Fruit fly (Drosophila melanogaster): Measurements from ENCODE around the gene nrv1.

nrv1 gene

dm6 chr2L:6819230-6820049 is 32.8 kb upstream of the nrv1 start (continued):
- TF ChIP-seq toy (GFP tag; IDR thresholded peaks at IDR 0.05) (no peak), Gug (GFP tag; IDR thresholded peaks at IDR 0.05) (no peak; the same call in 3 of the 4 replicates), zen (tag; optimal IDR thresholded peaks at IDR 0.05) (peak; percentile 12), prd (optimal IDR thresholded peaks at IDR 0.05) (no peak), prd (GFP tag; IDR thresholded peaks at IDR 0.05) (peak; percentile 42; the same call in 1 of the 3 replicates), Vsx1 (GFP tag; optimal IDR thresholded peaks at IDR 0.05) (peak; percentile 11), CG6654 (GFP tag; optimal IDR thresholded peaks at IDR 0.05) (no peak), CG12659 (GFP tag; optimal IDR thresholded peaks at IDR 0.05) (peak; percentile 15), Dbx (GFP tag; IDR thresholded peaks at IDR 0.05) (no peak), dysf (GFP tag; IDR thresholded peaks at IDR 0.05) (peak; percentile 62; the same call in 2 of the 3 replicates), sens-2 (GFP tag; IDR thresholded peaks at IDR 0.05) (peak; percentile 95), Chrac-16 (GFP tag; optimal IDR thresholded peaks at IDR 0.05) (peak; percentile 14), Ssrp (tag; optimal IDR thresholded peaks at IDR 0.05) (peak; percentile 26), kay (GFP tag; optimal IDR thresholded peaks at IDR 0.05) (no peak), CG10431 (GFP tag; optimal IDR thresholded peaks at IDR 0.05) (peak; percentile 9), CG6813 (GFP tag; optimal IDR thresholded peaks at IDR 0.05) (no peak), Eip74EF (GFP tag; optimal IDR thresholded peaks at IDR 0.05) (peak in 1 of 2 experiments; percentile 31), CG10267 (tag; optimal IDR thresholded peaks at IDR 0.05) (peak; percentile 30), Usf (GFP tag; optimal IDR thresholded peaks at IDR 0.05) (peak; percentile 8), CG9932 (GFP tag; IDR thresholded peaks at IDR 0.05) (0 out of 2 replicates have a peak, but pooled peaks have one; percentile 23), Optix (GFP tag; IDR thresholded peaks at IDR 0.05) (no peak), CG2889 (GFP tag; IDR thresholded peaks at IDR 0.05) (no peak), Nf-YC (tag; optimal IDR thresholded peaks at IDR 0.05) (no peak), br (optimal IDR thresholded peaks at IDR 0.05) (no peak), Pdp1 (GFP tag; optimal IDR thresholded peaks at IDR 0.05) (peak in 1 of 2 experiments; percentile 26), Sox102F (GFP tag; optimal IDR thresholded peaks at IDR 0.05) (peak; percentile 44), fd102C (GFP tag; optimal IDR thresholded peaks at IDR 0.05) (no peak), scrt (GFP tag; optimal IDR thresholded peaks at IDR 0.05) (peak; percentile 3), slbo (GFP tag; IDR thresholded peaks at IDR 0.05) (peak; percentile 40; the same call in 1 of the 2 replicates), vvl (GFP tag; IDR thresholded peaks at IDR 0.05) (no peak), Ets65A (GFP tag) (peak; percentile 91), p53 (GFP tag; optimal IDR thresholded peaks at IDR 0.05) (no peak), dmrt99B (tag; optimal IDR thresholded peaks at IDR 0.05) (peak; percentile 24), ftz-f1 (GFP tag; optimal IDR thresholded peaks at IDR 0.05) (no peak), CG31224 (GFP tag; IDR thresholded peaks at IDR 0.05) (0 out of 2 replicates have a peak, but pooled peaks have one; percentile 25), CG18619 (GFP tag; optimal IDR thresholded peaks at IDR 0.05) (peak; percentile 27), HHEX (GFP tag; optimal IDR thresholded peaks at IDR 0.05) (no peak), Blimp-1 (GFP tag; optimal IDR thresholded peaks at IDR 0.05) (peak; percentile 41), Abd-B (GFP tag; optimal IDR thresholded peaks at IDR 0.05) (no peak), Oaz (GFP tag; IDR thresholded peaks at IDR 0.05) (no peak), tx (GFP tag; optimal IDR thresholded peaks at IDR 0.05) (peak; percentile 10), CG1603 (tag; optimal IDR thresholded peaks at IDR 0.05) (peak; percentile 23), Drgx (GFP tag; IDR thresholded peaks at IDR 0.05) (no peak), CG10274 (GFP tag; optimal IDR thresholded peaks at IDR 0.05) (peak; percentile 94), BtbVII (GFP tag; optimal IDR thresholded peaks at IDR 0.05) (no peak), CG4707 (GFP tag; optimal IDR thresholded peaks at IDR 0.05) (no peak), az2 (GFP tag; optimal IDR thresholded peaks at IDR 0.05) (peak; percentile 31), nmo (GFP tag; optimal IDR thresholded peaks at IDR 0.05) (peak; percentile 66), CG12299 (tag; optimal IDR thresholded peaks at IDR 0.05) (no peak)
